Worm (Caenorhabditis elegans) whole organism, L3 larva: ENCODE data around the gene elo-1.

Source experiments
- aly-2 ChIP-seq: fragments of 150-350 bp; optimal IDR thresholded peaks from 2 replicates; lab custom pipeline; 2014; ENCODE audit warnings: missing biosample characterization, missing genetic modification characterization
- elt-3 ChIP-seq, 3 experiments: fragments of 150-350 bp in 1 of 3; sonication (generic microtip) in 2 of 3; optimal IDR thresholded peaks; 2 replicates in 2 of 3; 4 replicates in 1 of 3; lab custom pipeline; 2014 to 2017; ENCODE audit warnings: missing biosample characterization in 3 of 3, missing genetic modification characterization in 3 of 3
- fkh-10 ChIP-seq: sonication (generic microtip); optimal IDR thresholded peaks from 2 replicates; lab custom pipeline; 2017; ENCODE audit warnings: missing biosample characterization, missing genetic modification reagents, missing genetic modification characterization
- jun-1 ChIP-seq: fragments of 150-350 bp; optimal IDR thresholded peaks from 2 replicates; lab custom pipeline; 2014; ENCODE audit warnings: missing biosample characterization, missing genetic modification reagents, missing genetic modification characterization
- mdl-1 ChIP-seq: fragments of 150-350 bp; optimal IDR thresholded peaks from 2 replicates; lab custom pipeline; 2014; ENCODE audit warnings: missing biosample characterization, missing genetic modification characterization
- nhr-28 ChIP-seq: fragments of 150-350 bp; optimal IDR thresholded peaks from 2 replicates; lab custom pipeline; 2014; ENCODE audit warnings: missing biosample characterization, missing genetic modification characterization
- pha-4 ChIP-seq: fragments of 150-350 bp; optimal IDR thresholded peaks from 2 replicates; lab custom pipeline; 2014; ENCODE audit warnings: missing biosample characterization, missing genetic modification reagents, missing genetic modification characterization
- snpc-4 ChIP-seq: fragments of 150-350 bp; optimal IDR thresholded peaks from 2 replicates; lab custom pipeline; 2014; ENCODE audit warnings: missing biosample characterization, missing genetic modification characterization
- unc-39 ChIP-seq: sonication (generic microtip); optimal IDR thresholded peaks from 4 replicates; lab custom pipeline; 2017; ENCODE audit warnings: missing biosample characterization, missing genetic modification characterization
- unc-62 ChIP-seq: fragments of 150-350 bp; sonication (generic microtip); optimal IDR thresholded peaks from 4 replicates; lab custom pipeline; 2014; ENCODE audit warnings: missing biosample characterization, missing genetic modification reagents, missing genetic modification characterization

DNA sequence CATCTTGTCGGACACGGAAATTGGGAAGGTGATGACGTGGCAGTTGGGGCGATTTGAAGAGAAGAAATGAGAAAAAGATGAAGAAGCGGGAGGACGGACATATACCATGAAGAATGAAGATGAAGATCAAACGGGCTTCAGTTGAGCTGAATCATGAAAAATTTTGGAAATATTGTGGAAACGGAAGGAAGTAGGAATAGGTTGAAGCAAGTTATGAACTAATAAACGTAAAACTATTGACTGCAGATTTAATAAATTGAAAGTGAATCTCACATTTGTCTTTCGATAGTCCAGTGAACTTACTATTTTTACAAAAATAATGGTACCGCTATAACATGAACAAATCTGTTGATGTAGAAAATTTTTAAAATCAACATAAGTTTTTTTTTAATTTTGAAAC, 40.3 kb downstream of the elo-1 start, which contains the start of gene lron-14:
- TF ChIP-seq aly-2 (no peak), nhr-28 (tag; lab: Kevin White, UChicago) (no peak), mdl-1 (tag; lab: Kevin White, UChicago) (no peak), fkh-10 (no peak), jun-1 (no peak), unc-39 (tag; lab: Kevin White, UChicago) (no peak), unc-62 (GFP tag; lab: Kevin White, UChicago) (no peak), snpc-4 (tag; lab: Kevin White, UChicago) (no peak), elt-3 (tag; optimal IDR thresholded peaks at IDR 0.05; lab: Kevin White, UChicago) (no peak), pha-4 (tag; lab: Kevin White, UChicago) (no peak)
